Fruit fly (Drosophila melanogaster) whole organism, prepupa: ENCODE measurements around the gene CG13482.

Experiments used
- CG6854 ChIP-seq: fragments of 200-800 bp; sonication (Bioruptor generic); optimal IDR thresholded peaks from 2 replicates; lab custom pipeline; 2017; ENCODE audit warnings: missing biosample characterization, mild to moderate bottlenecking, missing genetic modification characterization
- Eip93F ChIP-seq: fragments of 200-800 bp; sonication (Bioruptor generic); optimal IDR thresholded peaks from 2 replicates; lab custom pipeline; 2016; ENCODE audit warnings: missing biosample characterization, mild to moderate bottlenecking, missing genetic modification characterization
- Gug ChIP-seq: fragments of 200-800 bp; sonication (Bioruptor generic); IDR thresholded peaks from 2 replicates; pipeline ENCODE4 v1.3.6; 2022; ENCODE audit warnings: missing biosample characterization, missing genetic modification characterization
- Hr39 ChIP-seq: fragments of 200-800 bp; sonication (Bioruptor generic); optimal IDR thresholded peaks from 2 replicates; lab custom pipeline; 2016; ENCODE audit warnings: missing biosample characterization, missing genetic modification characterization
- OdsH ChIP-seq: fragments of 200-800 bp; sonication (Bioruptor generic); optimal IDR thresholded peaks from 3 replicates; lab custom pipeline; 2016; ENCODE audit warnings: missing biosample characterization, missing genetic modification characterization
- Sox15 ChIP-seq: fragments of 200-800 bp; sonication (Bioruptor generic); optimal IDR thresholded peaks from 3 replicates; lab custom pipeline; 2016; ENCODE audit warnings: missing biosample characterization, missing genetic modification characterization
- acj6 ChIP-seq: fragments of 200-800 bp; sonication (Bioruptor generic); optimal IDR thresholded peaks from 3 replicates; lab custom pipeline; 2016; ENCODE audit warnings: missing biosample characterization, missing genetic modification characterization
- esn ChIP-seq: fragments of 200-800 bp; sonication (Bioruptor generic); optimal IDR thresholded peaks from 2 replicates; lab custom pipeline; 2016; ENCODE audit warnings: missing biosample characterization, mild to moderate bottlenecking, missing genetic modification characterization, moderate library complexity
- fd85E ChIP-seq: fragments of 200-800 bp; sonication (Bioruptor generic); optimal IDR thresholded peaks from 3 replicates; lab custom pipeline; 2016; ENCODE audit warnings: missing biosample characterization, missing genetic modification characterization

dm6 chr3L:14366124-14366523, 37.0 kb downstream of the CG13482 start:
- no peak for TF ChIP-seq OdsH (GFP tag; lab: Kevin White, UChicago)
- no peak for TF ChIP-seq Sox15 (GFP tag; lab: Kevin White, UChicago)
- no peak for TF ChIP-seq acj6
- TF ChIP-seq Hr39 (GFP tag; lab: Kevin White, UChicago), result no peak
- TF ChIP-seq CG6854 (GFP tag; lab: Kevin White, UChicago), result peak; percentile 8
- TF ChIP-seq Gug (GFP tag; lab: Robert Waterston, UW), result no peak
- no peak for TF ChIP-seq fd85E (GFP tag; lab: Kevin White, UChicago)
- peak; percentile 35 for TF ChIP-seq esn (GFP tag; lab: Kevin White, UChicago)
- no peak for TF ChIP-seq Eip93F (GFP tag; lab: Kevin White, UChicago)
